Worm (Caenorhabditis elegans): ENCODE data around the gene T03E6.9.
"Not testable (repeated sequence)": the region's sequence is repeated elsewhere in the genome, so short reads cannot be mapped to it uniquely, and the experiment has no call there.

Gene T03E6.9

ce11 chrV:16600623-16601022 lies at the start of gene T03E6.9:
Gene T03E6.9 (minus strand): TSS chrV:16600723.
- TF ChIP-seq lin-39 (tag; optimal IDR thresholded peaks at IDR 0.05) = no peak
- no peak for TF ChIP-seq ztf-7 (tag; optimal IDR thresholded peaks at IDR 0.05)
- TF ChIP-seq attf-4 (tag; optimal IDR thresholded peaks at IDR 0.05) = no peak
- TF ChIP-seq Y105C5A.15 (GFP tag; IDR thresholded peaks at IDR 0.05) = no peak
- TF ChIP-seq hlh-30 (tag; optimal IDR thresholded peaks at IDR 0.05; ENCODE audit: insufficient read depth) = no peak
- no peak for TF ChIP-seq hlh-11 (tag; optimal IDR thresholded peaks at IDR 0.05)
- no peak for TF ChIP-seq skn-1 (tag; optimal IDR thresholded peaks at IDR 0.05)
- TF ChIP-seq unc-62 (GFP tag; optimal IDR thresholded peaks at IDR 0.05 in 1 of 2) = peak in 1 of 2 experiments; percentile 6
- no peak for TF ChIP-seq unc-62 (tag; optimal IDR thresholded peaks at IDR 0.05)

- TF ChIP-seq F37D6.2 (tag; optimal IDR thresholded peaks at IDR 0.05); ceh-44 (GFP tag; IDR thresholded peaks at IDR 0.05); madf-5 (GFP tag; IDR thresholded peaks at IDR 0.05): not testable (repeated sequence)
Observed at ce11 chrV:16649200-16649599, 48.7 kb upstream of the T03E6.9 start, which contains the start of gene W06G6.11. Gene W06G6.11 (minus strand): TSS chrV:16649300.

- no peak for TF ChIP-seq lin-13 (GFP tag; optimal IDR thresholded peaks at IDR 0.05)
- TF ChIP-seq lin-39 (tag; optimal IDR thresholded peaks at IDR 0.05) = no peak
- no peak; the same call in 1 of the 2 replicates for TF ChIP-seq vab-7 (GFP tag; IDR thresholded peaks at IDR 0.05)
- 0 out of 2 replicates have a peak, but pooled peaks have one; percentile 10 for TF ChIP-seq Y48G9A.11 (GFP tag; IDR thresholded peaks at IDR 0.05)
- TF ChIP-seq F44E2.7 (GFP tag; IDR thresholded peaks at IDR 0.05) = no peak
- peak; percentile 46; the same call in 1 of the 2 replicates for TF ChIP-seq pha-4 (GFP tag; IDR thresholded peaks at IDR 0.05)
- TF ChIP-seq pha-4 (tag; optimal IDR thresholded peaks at IDR 0.05) = no peak
- TF ChIP-seq mxl-3 (GFP tag; optimal IDR thresholded peaks at IDR 0.05) = no peak
- TF ChIP-seq aha-1 (tag) = no peak
- no peak for TF ChIP-seq nhr-48 (tag; optimal IDR thresholded peaks at IDR 0.05)
- TF ChIP-seq madf-9 (GFP tag; conservative IDR thresholded peaks at IDR 0.05) = 0 out of 2 replicates have a peak, but pooled peaks have one; percentile 32
- TF ChIP-seq arid-1 (GFP tag; conservative IDR thresholded peaks at IDR 0.05) = peak; percentile 49; the same call in 1 of the 2 replicates
- TF ChIP-seq Y105C5A.15 (GFP tag; IDR thresholded peaks at IDR 0.05) = no peak
- TF ChIP-seq snpc-1.2 (GFP tag; IDR thresholded peaks at IDR 0.05) = peak; percentile 62
- TF ChIP-seq ZK337.2 (GFP tag; IDR thresholded peaks at IDR 0.05) = 0 out of 2 replicates have a peak, but pooled peaks have one; percentile 40
- no peak for TF ChIP-seq daf-19 (GFP tag; conservative IDR thresholded peaks at IDR 0.05)
- TF ChIP-seq lin-38 (GFP tag; IDR thresholded peaks at IDR 0.05) = peak; percentile 54
- TF ChIP-seq rbr-2 (tag; optimal IDR thresholded peaks at IDR 0.05) = no peak
- no peak for TF ChIP-seq D1046.2 (GFP tag; IDR thresholded peaks at IDR 0.05)
- TF ChIP-seq nhr-102 (tag; optimal IDR thresholded peaks at IDR 0.05) = no peak
- TF ChIP-seq ceh-44 (GFP tag; IDR thresholded peaks at IDR 0.05) = no peak
- no peak for TF ChIP-seq lsy-2 (tag; optimal IDR thresholded peaks at IDR 0.05)
- TF ChIP-seq dve-1 (tag; optimal IDR thresholded peaks at IDR 0.05; ENCODE audit: insufficient read depth) = peak; percentile 11
- no peak for TF ChIP-seq skn-1 (tag; optimal IDR thresholded peaks at IDR 0.05)
- no peak for TF ChIP-seq zfp-3 (GFP tag; conservative IDR thresholded peaks at IDR 0.05)
- TF ChIP-seq duxl-1 (tag; optimal IDR thresholded peaks at IDR 0.05; ENCODE audit: poor library complexity) = peak; percentile 40
- TF ChIP-seq madf-5 (GFP tag; IDR thresholded peaks at IDR 0.05) = 0 out of 4 replicates have a peak, but pooled peaks have one; percentile 7 to 9
- no peak for TF ChIP-seq sdz-12 (GFP tag; optimal IDR thresholded peaks at IDR 0.05)
- TF ChIP-seq gei-8 (GFP tag; optimal IDR thresholded peaks at IDR 0.05) = no peak
- TF ChIP-seq zip-2 (tag; optimal IDR thresholded peaks at IDR 0.05) = no peak
- TF ChIP-seq lim-7 (GFP tag; IDR thresholded peaks at IDR 0.05) = peak; percentile 72
- TF ChIP-seq lir-3 (tag; optimal IDR thresholded peaks at IDR 0.05) = no peak
- TF ChIP-seq egl-43 (GFP tag; IDR thresholded peaks at IDR 0.05) = 0 out of 2 replicates have a peak, but pooled peaks have one; percentile 23
- TF ChIP-seq lin-1 (GFP tag; IDR thresholded peaks at IDR 0.05) = no peak
- no peak for TF ChIP-seq T20F7.1 (GFP tag; optimal IDR thresholded peaks at IDR 0.05)
- peak in 1 of 2 experiments; percentile 63 for TF ChIP-seq daf-16 (GFP tag; optimal IDR thresholded peaks at IDR 0.05)
- peak; percentile 31 for TF ChIP-seq daf-16 (tag; optimal IDR thresholded peaks at IDR 0.05)
- no peak for TF ChIP-seq T26A8.4 (GFP tag; IDR thresholded peaks at IDR 0.05)
- no peak for TF ChIP-seq tag-97 (GFP tag; IDR thresholded peaks at IDR 0.05)
Observed at ce11 chrV:16648317-16649018, 47.9 kb upstream of the T03E6.9 start, which contains the start of gene W06G6.20. Gene W06G6.20 (minus strand): TSS chrV:16648367.
